Fruit fly (Drosophila melanogaster): Measurements from ENCODE around the gene CG7714.

dm6 chr3R:18741027-18741843 is 15.0 kb upstream of the CG7714 start:
- no peak for TF ChIP-seq psq (optimal IDR thresholded peaks at IDR 0.05)
- TF ChIP-seq Myc (optimal IDR thresholded peaks at IDR 0.05): no peak
- no peak for TF ChIP-seq Sin3A (optimal IDR thresholded peaks at IDR 0.05)
- TF ChIP-seq insv (optimal IDR thresholded peaks at IDR 0.05): no peak
- no peak for TF ChIP-seq ttk (optimal IDR thresholded peaks at IDR 0.05)
- no peak for TF ChIP-seq h (optimal IDR thresholded peaks at IDR 0.05)

All from Kc167 (cell line).